Worm (Caenorhabditis elegans) whole organism, L3 larva: ENCODE data around the gene rps-8.

Experiments used
- fkh-10 ChIP-seq: sonication (generic microtip); optimal IDR thresholded peaks from 2 replicates; lab custom pipeline; 2017; ENCODE audit warnings: missing biosample characterization, missing genetic modification reagents, missing genetic modification characterization
- lin-39 ChIP-seq: fragments of 150-350 bp; optimal IDR thresholded peaks from 2 replicates; lab custom pipeline; 2018; ENCODE audit warnings: missing biosample characterization, missing genetic modification reagents, missing genetic modification characterization
- nfya-1 ChIP-seq: sonication (generic microtip); optimal IDR thresholded peaks from 2 replicates; lab custom pipeline; 2017; ENCODE audit warnings: missing genetic modification characterization, mild to moderate bottlenecking, missing compliant biosample characterization, antibody characterized with exemption, moderate library complexity; ENCODE audit not compliant: insufficient read depth
- pha-4 ChIP-seq: fragments of 150-350 bp; optimal IDR thresholded peaks from 2 replicates; lab custom pipeline; 2014; ENCODE audit warnings: missing biosample characterization, missing genetic modification reagents, missing genetic modification characterization

- TF ChIP-seq fkh-10 (GFP tag; lab: Kevin White, UChicago) (peak; percentile 51), lin-39 (peak; percentile 90), pha-4 (peak; percentile 84), nfya-1 (tag; lab: Kevin White, UChicago) (peak; percentile 90)
Measured at ce11 chrIV:7319931-7320435, 6.3 kb upstream of the rps-8 start.
